Fruit fly (Drosophila melanogaster) whole organism, embryonic: ENCODE measurements around the gene CG5808.

Source experiments
- Atf3 ChIP-seq: fragments of 200-800 bp; sonication (Bioruptor generic); optimal IDR thresholded peaks from 3 replicates; lab custom pipeline; 2016; ENCODE audit warnings: missing biosample characterization, missing genetic modification characterization
- B-H1 ChIP-seq: fragments of 200-800 bp; sonication (Bioruptor generic); IDR thresholded peaks from 3 replicates; pipeline ENCODE4 v1.3.6; 2022; ENCODE audit warnings: missing biosample characterization, missing genetic modification characterization
- CG10209 ChIP-seq: fragments of 200-800 bp; sonication (Bioruptor generic); optimal IDR thresholded peaks from 3 replicates; lab custom pipeline; 2017; ENCODE audit warnings: missing biosample characterization, mild to moderate bottlenecking, missing genetic modification characterization, missing genetic modification reagents
- CG10321 ChIP-seq: fragments of 200-800 bp; sonication (Bioruptor generic); IDR thresholded peaks from 2 replicates; pipeline ENCODE4 v1.3.6; 2022; ENCODE audit warnings: missing biosample characterization, missing genetic modification characterization
- CG10462 ChIP-seq: fragments of 200-800 bp; sonication (Bioruptor generic); optimal IDR thresholded peaks from 2 replicates; lab custom pipeline; 2016; ENCODE audit warnings: missing biosample characterization, missing genetic modification characterization
- CG11085 ChIP-seq: fragments of 200-800 bp; sonication (Bioruptor generic); IDR thresholded peaks from 2 replicates; pipeline ENCODE4 v1.3.6; 2022; ENCODE audit warnings: missing biosample characterization, missing genetic modification characterization
- CG11504 ChIP-seq: fragments of 200-800 bp; sonication (Bioruptor generic); optimal IDR thresholded peaks from 3 replicates; lab custom pipeline; 2019; ENCODE audit warnings: missing biosample characterization, mild to moderate bottlenecking, missing genetic modification characterization, moderate library complexity
- CG13296 ChIP-seq: fragments of 200-800 bp; sonication (Bioruptor generic); optimal IDR thresholded peaks from 3 replicates; lab custom pipeline; 2018; ENCODE audit warnings: missing biosample characterization, mild to moderate bottlenecking, missing genetic modification characterization
- CG15269 ChIP-seq: fragments of 200-800 bp; sonication (Bioruptor generic); optimal IDR thresholded peaks from 2 replicates; lab custom pipeline; 2018; ENCODE audit warnings: missing biosample characterization, mild to moderate bottlenecking, missing genetic modification characterization, moderate library complexity
- CG17186 ChIP-seq: fragments of 200-800 bp; sonication (Bioruptor generic); optimal IDR thresholded peaks from 3 replicates; lab custom pipeline; 2017; ENCODE audit warnings: missing biosample characterization, missing genetic modification reagents, missing genetic modification characterization
- CG17802 ChIP-seq: fragments of 200-800 bp; sonication (Bioruptor generic); optimal IDR thresholded peaks from 2 replicates; lab custom pipeline; 2018; ENCODE audit warnings: missing biosample characterization, mild to moderate bottlenecking, missing genetic modification characterization, moderate library complexity
- CG2129 ChIP-seq: fragments of 200-800 bp; sonication (Bioruptor generic); IDR thresholded peaks from 2 replicates; pipeline ENCODE4 v1.3.6; 2022; ENCODE audit warnings: missing biosample characterization, missing genetic modification characterization; ENCODE audit not compliant: partially characterized antibody
- CG30403 ChIP-seq: fragments of 200-800 bp; sonication (Bioruptor generic); optimal IDR thresholded peaks from 3 replicates; lab custom pipeline; 2016; ENCODE audit warnings: missing biosample characterization, missing genetic modification characterization
- CG33213 ChIP-seq: fragments of 200-800 bp; sonication (Bioruptor generic); optimal IDR thresholded peaks from 3 replicates; lab custom pipeline; 2016; ENCODE audit warnings: missing biosample characterization, missing genetic modification characterization
- CG3726 ChIP-seq: fragments of 200-800 bp; sonication (Bioruptor generic); IDR thresholded peaks from 3 replicates; pipeline ENCODE4, ENCODE4 v1.3.6; 2022; ENCODE audit warnings: missing biosample characterization, missing genetic modification characterization
- CG3847 ChIP-seq: fragments of 200-800 bp; sonication (Bioruptor generic); IDR thresholded peaks from 2 replicates; pipeline ENCODE4 v1.3.6; 2022; ENCODE audit warnings: missing biosample characterization, missing genetic modification characterization
- CG6175 ChIP-seq: fragments of 200-800 bp; sonication (Bioruptor generic); IDR thresholded peaks from 3 replicates; pipeline ENCODE4 v1.3.6; 2022; ENCODE audit warnings: missing biosample characterization, missing genetic modification characterization
- CG7745 ChIP-seq: fragments of 200-800 bp; sonication (Bioruptor generic); optimal IDR thresholded peaks from 2 replicates; lab custom pipeline; 2018; ENCODE audit warnings: missing biosample characterization, mild to moderate bottlenecking, missing genetic modification characterization, moderate library complexity
- CG7786 ChIP-seq: fragments of 200-800 bp; sonication (Bioruptor generic); optimal IDR thresholded peaks from 2 replicates; lab custom pipeline; 2016; ENCODE audit warnings: missing biosample characterization, missing genetic modification characterization
- CG7928 ChIP-seq: fragments of 200-800 bp; sonication (Bioruptor generic); optimal IDR thresholded peaks from 2 replicates; lab custom pipeline; 2017; ENCODE audit warnings: missing biosample characterization, mild to moderate bottlenecking, missing genetic modification characterization
- CG8089 ChIP-seq: fragments of 200-800 bp; sonication (Bioruptor generic); optimal IDR thresholded peaks from 3 replicates; lab custom pipeline; 2016; ENCODE audit warnings: missing biosample characterization, missing genetic modification characterization
- CG8290 ChIP-seq, 3 experiments: fragments of 200-800 bp; sonication (Bioruptor generic); optimal IDR thresholded peaks; 2 replicates each; lab custom pipeline; 2016 to 2019; ENCODE audit warnings: missing biosample characterization in 3 of 3, missing genetic modification characterization in 3 of 3, mild to moderate bottlenecking in 2 of 3, moderate library complexity in 1 of 3
- CG8944 ChIP-seq: fragments of 200-800 bp; sonication (Bioruptor generic); optimal IDR thresholded peaks from 3 replicates; lab custom pipeline; 2016; ENCODE audit warnings: missing biosample characterization, missing genetic modification characterization
- CG9215 ChIP-seq: fragments of 200-800 bp; sonication (Bioruptor generic); IDR thresholded peaks from 2 replicates; pipeline ENCODE4 v1.3.6; 2022; ENCODE audit warnings: missing biosample characterization, missing genetic modification characterization
- Deaf1 ChIP-seq: fragments of 200-800 bp; optimal IDR thresholded peaks from 3 replicates; lab custom pipeline; 2019; ENCODE audit warnings: missing biosample characterization, mild to moderate bottlenecking, missing genetic modification characterization, moderate library complexity
- Ets97D ChIP-seq: fragments of 200-800 bp; sonication (Bioruptor generic); optimal IDR thresholded peaks from 3 replicates; lab custom pipeline; 2016; ENCODE audit warnings: missing biosample characterization, missing genetic modification characterization
- Gug ChIP-seq: fragments of 200-800 bp; sonication (Bioruptor generic); IDR thresholded peaks from 4 replicates; pipeline ENCODE4 v1.3.6; 2022; ENCODE audit warnings: missing biosample characterization, missing genetic modification characterization
- Hmx ChIP-seq: fragments of 200-800 bp; sonication (Bioruptor generic); optimal IDR thresholded peaks from 2 replicates; lab custom pipeline; 2016; ENCODE audit warnings: missing biosample characterization, missing genetic modification characterization
- Med ChIP-seq: fragments of 200-800 bp; sonication (Bioruptor generic); peaks from one replicate; lab custom pipeline; 2016; ENCODE audit warnings: missing biosample characterization, missing genetic modification characterization, mild to moderate bottlenecking, inconsistent platforms, moderate library complexity
- Scr ChIP-seq: fragments of 200-800 bp; sonication (Bioruptor generic); IDR thresholded peaks from 2 replicates; pipeline ENCODE4 v1.3.6; 2022; ENCODE audit warnings: missing biosample characterization, missing genetic modification characterization; ENCODE audit not compliant: partially characterized antibody
- Spps ChIP-seq: fragments of 200-800 bp; sonication (Bioruptor generic); optimal IDR thresholded peaks from 2 replicates; lab custom pipeline; 2018; ENCODE audit warnings: missing biosample characterization, mild to moderate bottlenecking, missing genetic modification characterization
- Usf ChIP-seq: fragments of 200-800 bp; sonication (Bioruptor generic); optimal IDR thresholded peaks from 2 replicates; lab custom pipeline; 2017; ENCODE audit warnings: missing genotype, missing biosample characterization, missing genetic modification characterization
- Xbp1 ChIP-seq: fragments of 200-800 bp; sonication (Bioruptor generic); optimal IDR thresholded peaks from 3 replicates; lab custom pipeline; 2016; ENCODE audit warnings: missing biosample characterization, mild to moderate bottlenecking, missing genetic modification characterization
- ap ChIP-seq: fragments of 200-800 bp; sonication (Bioruptor generic); IDR thresholded peaks from 2 replicates; pipeline ENCODE4 v1.3.6; 2022; ENCODE audit warnings: missing biosample characterization, missing genetic modification characterization
- bab2 ChIP-seq: fragments of 200-800 bp; sonication (Bioruptor generic); optimal IDR thresholded peaks from 2 replicates; lab custom pipeline; 2016; ENCODE audit warnings: missing biosample characterization, missing genetic modification characterization
- bbx ChIP-seq: fragments of 200-800 bp; sonication (Bioruptor generic); IDR thresholded peaks from 2 replicates; pipeline ENCODE4 v1.3.6; 2022; ENCODE audit warnings: missing biosample characterization, missing genetic modification characterization; ENCODE audit not compliant: partially characterized antibody
- br ChIP-seq: fragments of >200 bp; optimal IDR thresholded peaks from 2 replicates; lab custom pipeline; 2017
- fru ChIP-seq: fragments of >200 bp; optimal IDR thresholded peaks from 2 replicates; lab custom pipeline; 2017
- jing ChIP-seq: fragments of 200-800 bp; sonication (Bioruptor generic); optimal IDR thresholded peaks from 2 replicates; lab custom pipeline; 2018; ENCODE audit warnings: missing biosample characterization, mild to moderate bottlenecking, missing genetic modification characterization
- kah ChIP-seq: fragments of 200-800 bp; sonication (Bioruptor generic); optimal IDR thresholded peaks from 2 replicates; lab custom pipeline; 2018; ENCODE audit warnings: missing biosample characterization, mild to moderate bottlenecking, missing genetic modification characterization
- kni ChIP-seq: fragments of 200-800 bp; sonication (Bioruptor generic); optimal IDR thresholded peaks from 3 replicates; lab custom pipeline; 2017; ENCODE audit warnings: mild to moderate bottlenecking, missing biosample characterization, missing genetic modification reagents, missing genetic modification characterization
- lmd ChIP-seq: fragments of 200-800 bp; sonication (Bioruptor generic); IDR thresholded peaks from 2 replicates; pipeline ENCODE4 v1.3.6; 2022; ENCODE audit warnings: missing biosample characterization, missing genetic modification characterization
- lov ChIP-seq, 2 experiments: fragments of 200-800 bp in 1 of 2; fragments of >200 bp in 1 of 2; sonication (Bioruptor generic) in 1 of 2; IDR thresholded peaks in 1 of 2; optimal IDR thresholded peaks in 1 of 2; 2 replicates in 1 of 2; 3 replicates in 1 of 2; pipeline versions ENCODE4 v1.3.6 to Lab custom; 2017 to 2022; ENCODE audit warnings: missing biosample characterization in 1 of 2, missing genetic modification characterization in 1 of 2
- luna ChIP-seq: fragments of 200-800 bp; sonication (Bioruptor generic); optimal IDR thresholded peaks from 2 replicates; lab custom pipeline; 2016; ENCODE audit warnings: missing biosample characterization, missing genetic modification characterization
- otp ChIP-seq: fragments of 200-800 bp; sonication (Bioruptor generic); IDR thresholded peaks from 3 replicates; pipeline ENCODE4, ENCODE4 v1.3.6; 2022; ENCODE audit warnings: missing biosample characterization, missing genetic modification characterization
- pros ChIP-seq: fragments of 200-800 bp; sonication (Bioruptor generic); optimal IDR thresholded peaks from 3 replicates; lab custom pipeline; 2019; ENCODE audit warnings: missing biosample characterization, mild to moderate bottlenecking, missing genetic modification characterization, moderate library complexity
- sob ChIP-seq: fragments of 200-800 bp; sonication (Bioruptor generic); IDR thresholded peaks from 2 replicates; pipeline ENCODE4 v1.3.6; 2022; ENCODE audit warnings: missing biosample characterization, missing genetic modification characterization
- stc ChIP-seq: fragments of 200-800 bp; sonication (Bioruptor generic); IDR thresholded peaks from 2 replicates; pipeline ENCODE4 v1.3.6; 2022; ENCODE audit warnings: missing biosample characterization, missing genetic modification characterization
- zen2 ChIP-seq: fragments of 200-800 bp; sonication (Bioruptor generic); IDR thresholded peaks from 3 replicates; pipeline ENCODE4 v1.3.6; 2022; ENCODE audit warnings: missing biosample characterization, missing genetic modification characterization; ENCODE audit not compliant: partially characterized antibody

CG5808 gene

dm6 chr3R:24810844-24811625 lies 5.8 kb downstream of the CG5808 start (continued):
- TF ChIP-seq CG3726 (GFP tag; lab: Robert Waterston, UW) (peak; percentile 53; the same call in 1 of the 3 replicates), CG15269 (tag; lab: Kevin White, UChicago) (peak; percentile 95), br (lab: Kevin White, UChicago) (no peak), Spps (tag; lab: Kevin White, UChicago) (peak; percentile 47), CG17802 (tag; lab: Kevin White, UChicago) (peak; percentile 67), B-H1 (GFP tag; lab: Robert Waterston, UW) (peak; percentile 87), Xbp1 (GFP tag; lab: Kevin White, UChicago) (peak; percentile 91), lmd (GFP tag; lab: Robert Waterston, UW) (peak; percentile 92), Ets97D (GFP tag; lab: Kevin White, UChicago) (peak; percentile 76), lov (optimal IDR thresholded peaks at IDR 0.05; lab: Kevin White, UChicago) (no peak), lov (GFP tag; IDR thresholded peaks at IDR 0.05; lab: Robert Waterston, UW) (peak; percentile 73; the same call in 2 of the 3 replicates), CG9215 (GFP tag; lab: Robert Waterston, UW) (peak; percentile 78), luna (GFP tag; lab: Kevin White, UChicago) (peak; percentile 69), Hmx (GFP tag; lab: Kevin White, UChicago) (peak; percentile 3), CG17186 (peak; percentile 33), Deaf1 (tag; lab: Kevin White, UChicago) (no peak), CG10209 (peak; percentile 86), CG8089 (GFP tag; lab: Kevin White, UChicago) (peak; percentile 74), fru (lab: Kevin White, UChicago) (no peak), CG7745 (tag; lab: Kevin White, UChicago) (no peak), CG8290 (GFP tag; optimal IDR thresholded peaks at IDR 0.05; lab: Kevin White, UChicago) (peak; percentile 8), CG8290 (tag; optimal IDR thresholded peaks at IDR 0.05; lab: Kevin White, UChicago) (peak in 1 of 2 experiments; percentile 98), kni (no peak), CG33213 (GFP tag; lab: Kevin White, UChicago) (peak; percentile 45), stc (peak; percentile 85), CG6175 (peak; percentile 79; the same call in 2 of the 3 replicates), Gug (GFP tag; lab: Robert Waterston, UW) (peak; percentile 90), CG3847 (GFP tag; lab: Robert Waterston, UW) (peak; percentile 87), CG11085 (peak; percentile 63; the same call in 1 of the 2 replicates), otp (peak; percentile 85), CG30403 (GFP tag; lab: Kevin White, UChicago) (peak; percentile 80), bab2 (GFP tag; lab: Kevin White, UChicago) (peak; percentile 86), CG13296 (GFP tag; lab: Kevin White, UChicago) (peak; percentile 91), CG10321 (GFP tag; lab: Robert Waterston, UW) (peak; percentile 55; the same call in 1 of the 2 replicates), CG8944 (GFP tag; lab: Kevin White, UChicago) (peak; percentile 78), CG7928 (peak; percentile 69), CG10462 (GFP tag; lab: Kevin White, UChicago) (peak; percentile 69), pros (GFP tag; lab: Kevin White, UChicago) (no peak), zen2 (GFP tag; lab: Robert Waterston, UW) (no peak), sob (GFP tag; lab: Robert Waterston, UW) (peak; percentile 95), Usf (GFP tag; lab: Kevin White, UChicago) (peak; percentile 60), CG2129 (GFP tag; lab: Robert Waterston, UW) (no peak), Scr (GFP tag; lab: Robert Waterston, UW) (no peak), bbx (GFP tag; lab: Robert Waterston, UW) (no peak), CG11504 (tag; lab: Kevin White, UChicago) (peak; percentile 91), ap (GFP tag; lab: Robert Waterston, UW) (peak; percentile 79), Med (GFP tag; lab: Kevin White, UChicago) (peak; percentile 99), kah (GFP tag; lab: Kevin White, UChicago) (peak; percentile 70), Atf3 (GFP tag; lab: Kevin White, UChicago) (peak; percentile 76), CG7786 (GFP tag; lab: Kevin White, UChicago) (peak; percentile 92), jing (peak; percentile 76)
